Fruit fly (Drosophila melanogaster) Kc167 (cell line): ENCODE results near the gene CG32074.

ENCODE experiments used
- Myc ChIP-seq: fragments of >200 bp; optimal IDR thresholded peaks from 2 replicates; lab custom pipeline; 2017; ENCODE audit warnings: missing external identifiers
- psq ChIP-seq: fragments of >200 bp; optimal IDR thresholded peaks from 2 replicates; lab custom pipeline; 2017; ENCODE audit warnings: missing external identifiers
- ttk ChIP-seq: sonication (Bioruptor generic); optimal IDR thresholded peaks from 2 replicates; lab custom pipeline; 2017; ENCODE audit warnings: missing external identifiers

dm6 chr3L:11113198-11114197 lies 18.6 kb downstream of the CG32074 start, which contains the start of gene Sod1:
- TF ChIP-seq ttk (lab: Kevin White, UChicago) (no peak), psq (lab: Kevin White, UChicago) (no peak), Myc (lab: Kevin White, UChicago) (no peak)
